Fruit fly (Drosophila melanogaster): Measurements from ENCODE around the gene kud.

kud gene

DNA sequence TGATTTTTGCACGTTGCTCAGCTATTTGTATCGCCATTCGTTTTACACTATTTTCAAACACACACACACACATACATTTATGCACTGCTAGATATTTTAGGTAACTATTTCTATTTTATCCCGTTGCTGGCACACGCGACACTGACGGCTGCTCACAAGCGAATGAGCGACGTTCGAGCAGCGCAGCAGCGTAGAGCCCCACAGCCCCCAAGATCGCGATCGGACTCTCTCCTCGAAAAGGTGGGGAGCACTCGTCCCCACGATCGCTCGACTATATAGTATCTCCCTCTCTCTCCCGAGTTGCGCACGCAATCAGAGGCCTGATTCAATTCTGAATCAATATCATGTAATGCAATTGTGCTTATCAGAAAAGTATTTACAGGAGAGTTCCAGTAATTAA lies 44.8 kb downstream of the kud start:
- peak; percentile 45 for TF ChIP-seq br (GFP tag; optimal IDR thresholded peaks at IDR 0.05)
- TF ChIP-seq Hr78 (GFP tag; optimal IDR thresholded peaks at IDR 0.05) = no peak
- no peak for TF ChIP-seq brk (GFP tag; optimal IDR thresholded peaks at IDR 0.05)
- peak; percentile 78 for TF ChIP-seq Dif (GFP tag; optimal IDR thresholded peaks at IDR 0.05; ENCODE audit: partially characterized antibody)
- no peak for TF ChIP-seq HLH106 (tag; optimal IDR thresholded peaks at IDR 0.05)
- TF ChIP-seq rgr (GFP tag; optimal IDR thresholded peaks at IDR 0.05) = peak; percentile 70
- no peak for TF ChIP-seq woc (GFP tag; optimal IDR thresholded peaks at IDR 0.05)
- no peak for TF ChIP-seq sv (GFP tag; optimal IDR thresholded peaks at IDR 0.05)
- TF ChIP-seq ey (GFP tag; optimal IDR thresholded peaks at IDR 0.05) = no peak
- TF ChIP-seq CG9705 (GFP tag; optimal IDR thresholded peaks at IDR 0.05) = no peak
- peak; percentile 66 for TF ChIP-seq Hnf4 (GFP tag; optimal IDR thresholded peaks at IDR 0.05)
- no peak for TF ChIP-seq jim (GFP tag; optimal IDR thresholded peaks at IDR 0.05)
- no peak for TF ChIP-seq GATAd (GFP tag; optimal IDR thresholded peaks at IDR 0.05)
- TF ChIP-seq Sp1 (GFP tag; optimal IDR thresholded peaks at IDR 0.05) = peak; percentile 50
- no peak for TF ChIP-seq Jra (GFP tag; optimal IDR thresholded peaks at IDR 0.05)
- no peak for TF ChIP-seq CG32264 (GFP tag; optimal IDR thresholded peaks at IDR 0.05)
- TF ChIP-seq dsf (GFP tag; optimal IDR thresholded peaks at IDR 0.05; ENCODE audit: borderline replicate concordance) = no peak
- no peak for TF ChIP-seq usp (GFP tag; optimal IDR thresholded peaks at IDR 0.05)
- no peak for TF ChIP-seq psq (GFP tag; optimal IDR thresholded peaks at IDR 0.05)
- TF ChIP-seq CrebA (GFP tag; optimal IDR thresholded peaks at IDR 0.05; ENCODE audit: borderline replicate concordance) = no peak
- TF ChIP-seq sage (GFP tag; optimal IDR thresholded peaks at IDR 0.05) = no peak
- TF ChIP-seq OdsH (GFP tag; optimal IDR thresholded peaks at IDR 0.05) = peak; percentile 2
- no peak for TF ChIP-seq Myc (optimal IDR thresholded peaks at IDR 0.05)
- TF ChIP-seq h (GFP tag; optimal IDR thresholded peaks at IDR 0.05) = peak; percentile 68
- peak in 1 of 2 experiments; percentile 4 for TF ChIP-seq foxo (GFP tag; optimal IDR thresholded peaks at IDR 0.05)
- peak; percentile 54 for TF ChIP-seq Vsx2 (GFP tag; optimal IDR thresholded peaks at IDR 0.05; ENCODE audit: partially characterized antibody)
- TF ChIP-seq tai (GFP tag; optimal IDR thresholded peaks at IDR 0.05) = no peak
- no peak for TF ChIP-seq Dfd (GFP tag; optimal IDR thresholded peaks at IDR 0.05)
- TF ChIP-seq dl (GFP tag; optimal IDR thresholded peaks at IDR 0.05; ENCODE audit: insufficient read depth in 1 of 2, partially characterized antibody in 2 of 2) = peak; percentile 55 to 63
- no peak for TF ChIP-seq pan (optimal IDR thresholded peaks at IDR 0.05)
- TF ChIP-seq Hr83 (GFP tag; optimal IDR thresholded peaks at IDR 0.05; ENCODE audit: poor library complexity, severe bottlenecking) = peak; percentile 80
- TF ChIP-seq Mio (GFP tag; optimal IDR thresholded peaks at IDR 0.05) = no peak
- TF ChIP-seq Abd-B (GFP tag; optimal IDR thresholded peaks at IDR 0.05) = no peak
- no peak for TF ChIP-seq Rel (GFP tag; optimal IDR thresholded peaks at IDR 0.05)
- peak; percentile 56 for TF ChIP-seq Rel (tag; optimal IDR thresholded peaks at IDR 0.05)
- no peak for TF ChIP-seq dmrt93B (GFP tag; optimal IDR thresholded peaks at IDR 0.05)
- no peak for TF ChIP-seq N (GFP tag; optimal IDR thresholded peaks at IDR 0.05)
- TF ChIP-seq fru (GFP tag; optimal IDR thresholded peaks at IDR 0.05) = peak; percentile 31
- no peak for TF ChIP-seq lola (GFP tag; optimal IDR thresholded peaks at IDR 0.05)

DNA sequence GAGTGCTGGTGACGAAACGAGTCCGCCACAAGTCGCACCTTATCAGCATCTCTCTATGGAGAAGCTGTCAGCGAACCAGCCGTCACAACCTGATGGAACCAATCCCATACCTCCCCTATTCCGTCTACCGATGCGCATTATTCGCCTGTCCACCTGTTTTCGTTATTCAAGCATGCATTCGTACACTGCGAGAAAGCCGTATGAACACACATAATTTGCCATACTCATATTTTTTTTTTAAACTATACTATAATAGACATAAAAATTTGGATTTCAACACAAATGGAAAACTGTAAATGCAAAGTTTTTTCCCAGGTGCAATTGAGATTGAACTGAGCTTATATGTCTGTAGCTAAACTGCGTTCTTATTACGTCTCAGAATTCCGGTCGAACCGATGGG lies 48.2 kb downstream of the kud start:
- TF ChIP-seq Mio (GFP tag; optimal IDR thresholded peaks at IDR 0.05) (no peak), Vsx2 (GFP tag; optimal IDR thresholded peaks at IDR 0.05; ENCODE audit: partially characterized antibody) (no peak), woc (GFP tag; optimal IDR thresholded peaks at IDR 0.05) (peak; percentile 62), CG32264 (GFP tag; optimal IDR thresholded peaks at IDR 0.05) (peak; percentile 50), dsf (GFP tag; optimal IDR thresholded peaks at IDR 0.05; ENCODE audit: borderline replicate concordance) (peak; percentile 5), sage (GFP tag; optimal IDR thresholded peaks at IDR 0.05) (no peak), dmrt93B (GFP tag; optimal IDR thresholded peaks at IDR 0.05) (no peak), foxo (GFP tag; optimal IDR thresholded peaks at IDR 0.05) (peak in 1 of 2 experiments; percentile 59), ey (GFP tag; optimal IDR thresholded peaks at IDR 0.05) (peak; percentile 86), Dif (GFP tag; optimal IDR thresholded peaks at IDR 0.05; ENCODE audit: partially characterized antibody) (peak; percentile 36), Rel (GFP tag; optimal IDR thresholded peaks at IDR 0.05) (peak; percentile 36), Rel (tag; optimal IDR thresholded peaks at IDR 0.05) (peak; percentile 18), rgr (GFP tag; optimal IDR thresholded peaks at IDR 0.05) (peak; percentile 88), tai (GFP tag; optimal IDR thresholded peaks at IDR 0.05) (no peak), h (GFP tag; optimal IDR thresholded peaks at IDR 0.05) (peak; percentile 79), lola (GFP tag; optimal IDR thresholded peaks at IDR 0.05) (no peak), OdsH (GFP tag; optimal IDR thresholded peaks at IDR 0.05) (peak; percentile 87), fru (GFP tag; optimal IDR thresholded peaks at IDR 0.05) (peak; percentile 83), Jra (GFP tag; optimal IDR thresholded peaks at IDR 0.05) (peak; percentile 67), Sp1 (GFP tag; optimal IDR thresholded peaks at IDR 0.05) (peak; percentile 77), usp (GFP tag; optimal IDR thresholded peaks at IDR 0.05) (no peak), br (GFP tag; optimal IDR thresholded peaks at IDR 0.05) (peak; percentile 88), Hr83 (GFP tag; optimal IDR thresholded peaks at IDR 0.05; ENCODE audit: poor library complexity, severe bottlenecking) (peak; percentile 41), psq (GFP tag; optimal IDR thresholded peaks at IDR 0.05) (peak; percentile 81)
